Worm (Caenorhabditis elegans): Measurements from ENCODE around the gene C01G12.13.
"Not testable (repeated sequence)": the region's sequence is repeated elsewhere in the genome, so short reads cannot be mapped to it uniquely, and the experiment has no call there.

DNA sequence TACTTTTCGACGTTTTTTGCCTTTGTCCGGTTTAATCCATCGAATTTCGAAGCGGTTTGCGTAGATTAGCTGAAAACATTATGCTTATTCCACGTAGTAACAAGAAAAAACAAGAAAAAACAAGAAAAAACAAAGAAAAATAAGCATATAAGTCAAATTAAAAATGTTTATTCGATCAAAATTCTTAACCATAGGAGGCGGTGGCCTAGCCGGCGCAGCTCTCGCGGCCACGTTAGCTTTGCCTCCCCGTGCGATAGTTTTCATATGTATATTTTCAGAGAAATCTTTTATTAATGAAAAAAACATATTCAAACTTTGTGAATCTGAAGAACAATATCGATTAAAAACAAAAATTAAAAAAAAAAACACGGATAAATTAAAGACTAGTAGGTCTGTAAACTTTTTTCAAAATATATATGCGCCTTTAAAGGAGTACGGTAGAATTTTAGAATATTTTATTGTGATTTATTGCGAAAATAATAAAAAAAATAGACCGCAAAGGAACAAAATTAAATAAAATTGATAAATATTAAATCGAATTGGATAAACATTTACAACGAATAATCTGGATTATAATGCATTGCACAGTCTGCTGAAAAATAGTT is 12.7 kb upstream of the C01G12.13 start:
- TF ChIP-seq F39B2.1 (GFP tag; IDR thresholded peaks at IDR 0.05); ama-1 (optimal IDR thresholded peaks at IDR 0.05); ama-1 (GFP tag; optimal IDR thresholded peaks at IDR 0.05); egl-44 (GFP tag; IDR thresholded peaks at IDR 0.05); Y56A3A.18 (GFP tag; IDR thresholded peaks at IDR 0.05); ets-4 (GFP tag; optimal IDR thresholded peaks at IDR 0.05); lir-1 (GFP tag; conservative IDR thresholded peaks at IDR 0.05); cebp-2 (GFP tag; IDR thresholded peaks at IDR 0.05): not testable (repeated sequence)
